Worm (Caenorhabditis elegans): ENCODE results near the gene srg-4.

srg-4 gene

ce11 chrIII:6298131-6298530 lies 36.2 kb upstream of the srg-4 start, which contains the start of gene F47D12.3:
Gene F47D12.3 (plus strand): TSS chrIII:6298461.
- TF ChIP-seq akir-1 (GFP tag; optimal IDR thresholded peaks at IDR 0.05) (no peak), snpc-4 (GFP tag; optimal IDR thresholded peaks at IDR 0.05) (no peak), snpc-4 (tag; optimal IDR thresholded peaks at IDR 0.05) (no peak), F55B11.4 (tag; optimal IDR thresholded peaks at IDR 0.05; ENCODE audit: borderline replicate concordance, insufficient read depth) (no peak), rec-8 (tag; optimal IDR thresholded peaks at IDR 0.05) (no peak), dpl-1 (GFP tag; optimal IDR thresholded peaks at IDR 0.05) (no peak), attf-5 (GFP tag; optimal IDR thresholded peaks at IDR 0.05) (no peak), egl-18 (GFP tag; IDR thresholded peaks at IDR 0.05) (no peak), lag-1 (GFP tag; IDR thresholded peaks at IDR 0.05) (no peak), ztf-28 (GFP tag; IDR thresholded peaks at IDR 0.05) (no peak), F57A8.1 (GFP tag; optimal IDR thresholded peaks at IDR 0.05) (no peak), snpc-3.4 (tag; optimal IDR thresholded peaks at IDR 0.05) (no peak), ceh-91 (GFP tag; IDR thresholded peaks at IDR 0.05) (no peak), F10E7.11 (tag; optimal IDR thresholded peaks at IDR 0.05) (no peak), nhr-120 (GFP tag; IDR thresholded peaks at IDR 0.05) (no peak), zim-3 (tag; optimal IDR thresholded peaks at IDR 0.05) (no peak), cebp-1 (GFP tag; IDR thresholded peaks at IDR 0.05) (no peak), cebp-1 (tag; optimal IDR thresholded peaks at IDR 0.05) (no peak), Y79H2A.3 (GFP tag; conservative IDR thresholded peaks at IDR 0.05) (no peak), hrde-1 (tag; optimal IDR thresholded peaks at IDR 0.05; ENCODE audit: borderline replicate concordance) (no peak)

- TF ChIP-seq ztf-6 (GFP tag; IDR thresholded peaks at IDR 0.05) (no peak), D2030.7 (GFP tag; IDR thresholded peaks at IDR 0.05) (no peak), mxl-1 (tag; optimal IDR thresholded peaks at IDR 0.05) (no peak), ztf-22 (GFP tag; optimal IDR thresholded peaks at IDR 0.05) (no peak), F52B5.7 (tag; optimal IDR thresholded peaks at IDR 0.05) (no peak), F39B2.1 (GFP tag; IDR thresholded peaks at IDR 0.05) (no peak), aptf-2 (GFP tag; conservative IDR thresholded peaks at IDR 0.05) (no peak), nfya-2 (GFP tag; IDR thresholded peaks at IDR 0.05) (no peak), hrde-1 (tag; optimal IDR thresholded peaks at IDR 0.05; ENCODE audit: borderline replicate concordance) (no peak), xnd-1 (tag; optimal IDR thresholded peaks at IDR 0.05) (no peak), Y79H2A.3 (GFP tag; conservative IDR thresholded peaks at IDR 0.05) (no peak), sea-2 (GFP tag; IDR thresholded peaks at IDR 0.05) (no peak), ceh-79 (tag; optimal IDR thresholded peaks at IDR 0.05) (no peak)
Observed at ce11 chrIII:6297599-6297998, 35.7 kb upstream of the srg-4 start.

ce11 chrIII:6295972-6296700 lies 34.3 kb upstream of the srg-4 start, which contains the start of gene F47D12.7:
Gene F47D12.7 (minus strand): TSS chrIII:6296022.
- no peak for TF ChIP-seq tlf-1 (GFP tag; optimal IDR thresholded peaks at IDR 0.05)
- no peak for TF ChIP-seq ceh-91 (GFP tag; IDR thresholded peaks at IDR 0.05)
- TF ChIP-seq ZK185.1 (tag; optimal IDR thresholded peaks at IDR 0.05; ENCODE audit: poor library complexity, severe bottlenecking), result no peak
- no peak for TF ChIP-seq F33H1.4 (GFP tag; IDR thresholded peaks at IDR 0.05)
- no peak for TF ChIP-seq cebp-2 (GFP tag; IDR thresholded peaks at IDR 0.05)
- no peak for TF ChIP-seq hrde-1 (tag; optimal IDR thresholded peaks at IDR 0.05; ENCODE audit: borderline replicate concordance)
- no peak for TF ChIP-seq tbp1 (GFP tag; optimal IDR thresholded peaks at IDR 0.05)
- TF ChIP-seq F52B5.7 (tag; optimal IDR thresholded peaks at IDR 0.05), result no peak
- TF ChIP-seq lin-35 (GFP tag; optimal IDR thresholded peaks at IDR 0.05), result no peak
- no peak for TF ChIP-seq ztf-18 (tag; optimal IDR thresholded peaks at IDR 0.05)
- TF ChIP-seq ztf-26 (tag; optimal IDR thresholded peaks at IDR 0.05), result no peak
- no peak for TF ChIP-seq madf-10 (tag; optimal IDR thresholded peaks at IDR 0.05)

All from whole organism, young adult.